Worm (Caenorhabditis elegans): ENCODE results near the gene ZC204.12.

- TF ChIP-seq dao-5 (tag; optimal IDR thresholded peaks at IDR 0.05) (no peak), him-1 (tag; optimal IDR thresholded peaks at IDR 0.05) (no peak), W03F9.2 (tag; optimal IDR thresholded peaks at IDR 0.05) (no peak)
These were observed 31.4 kb downstream of the ZC204.12 start, which contains the start of gene C08E3.14 for ce11 chrII:1625666-1626065.

All from whole organism, L4/young adult.